Worm (Caenorhabditis elegans) whole organism, young adult: ENCODE data around the gene nstp-5.

Experiments
- B0336.3 ChIP-seq: fragments of 200-800 bp; sonication (Bioruptor generic); IDR thresholded peaks from 2 replicates; pipeline ENCODE4 v1.3.6; 2022; ENCODE audit warnings: missing genetic modification characterization, missing compliant biosample characterization
- F22D6.2 ChIP-seq: sonication (generic microtip); optimal IDR thresholded peaks from 2 replicates; lab custom pipeline; 2016; ENCODE audit warnings: mild to moderate bottlenecking, missing genetic modification characterization, missing compliant biosample characterization
- F23B12.7 ChIP-seq: sonication (generic microtip); optimal IDR thresholded peaks from 2 replicates; lab custom pipeline; 2017; ENCODE audit warnings: missing genetic modification characterization, mild to moderate bottlenecking, missing compliant biosample characterization, antibody characterized with exemption, moderate library complexity; ENCODE audit not compliant: insufficient read depth
- F37B4.10 ChIP-seq: fragments of 200-800 bp; sonication (Bioruptor generic); IDR thresholded peaks from 2 replicates; pipeline ENCODE4 v1.3.6; 2022; ENCODE audit warnings: missing genetic modification characterization, missing compliant biosample characterization
- F39B2.1 ChIP-seq: fragments of 200-800 bp; sonication (Bioruptor generic); IDR thresholded peaks from 2 replicates; pipeline ENCODE4 v1.3.6; 2022; ENCODE audit warnings: missing genetic modification reagents, missing genetic modification characterization, missing compliant biosample characterization
- F55B11.4 ChIP-seq: sonication (generic microtip); optimal IDR thresholded peaks from 2 replicates; lab custom pipeline; 2016; ENCODE audit warnings: missing compliant biosample characterization, missing genetic modification characterization, borderline replicate concordance; ENCODE audit not compliant: insufficient read depth
- K11D2.4 ChIP-seq: fragments of 200-800 bp; sonication (Bioruptor generic); IDR thresholded peaks from 2 replicates; pipeline ENCODE4 v1.3.6; 2022; ENCODE audit warnings: missing genetic modification reagents, missing genetic modification characterization, missing compliant biosample characterization
- Y95B8A.8 ChIP-seq: fragments of 200-800 bp; sonication (Bioruptor generic); IDR thresholded peaks from 2 replicates; pipeline ENCODE4 v1.3.6; 2022; ENCODE audit warnings: missing genetic modification reagents, missing genetic modification characterization, missing compliant biosample characterization
- ZK185.1 ChIP-seq: sonication (generic microtip); optimal IDR thresholded peaks from 2 replicates; lab custom pipeline; 2016; ENCODE audit warnings: mild to moderate bottlenecking, missing genetic modification characterization, missing compliant biosample characterization; ENCODE audit not compliant: poor library complexity, severe bottlenecking
- ama-1 ChIP-seq, 3 experiments: fragments of 150-350 bp in 1 of 3; sonication (generic microtip) in 2 of 3; optimal IDR thresholded peaks; 2 replicates each; lab custom pipeline; 2014 to 2018; ENCODE audit warnings: missing biosample characterization in 2 of 3, missing genetic modification characterization in 2 of 3, missing genetic modification reagents in 2 of 3
- aptf-3 ChIP-seq: fragments of 200-800 bp; sonication (Bioruptor generic); IDR thresholded peaks from 2 replicates; pipeline ENCODE4 v1.3.6; 2022; ENCODE audit warnings: missing genetic modification characterization, missing compliant biosample characterization
- atf-7 ChIP-seq: sonication (generic microtip); optimal IDR thresholded peaks from 2 replicates; lab custom pipeline; 2017; ENCODE audit warnings: mild to moderate bottlenecking, missing genetic modification characterization, missing compliant biosample characterization
- attf-5 ChIP-seq: fragments of 200-800 bp; sonication (Bioruptor generic); optimal IDR thresholded peaks from 2 replicates; lab custom pipeline; 2018; ENCODE audit warnings: mild to moderate bottlenecking, missing genetic modification characterization, missing compliant biosample characterization
- bed-2 ChIP-seq: fragments of 200-800 bp; sonication (Bioruptor generic); IDR thresholded peaks from 2 replicates; pipeline ENCODE4 v1.3.6; 2022; ENCODE audit warnings: missing genetic modification reagents, missing genetic modification characterization, missing compliant biosample characterization
- cebp-1 ChIP-seq, 2 experiments: fragments of 200-800 bp in 1 of 2; sonication (Bioruptor generic) in 1 of 2; sonication (generic microtip) in 1 of 2; IDR thresholded peaks in 1 of 2; optimal IDR thresholded peaks in 1 of 2; 2 replicates each; pipeline versions ENCODE4 v1.3.6 to Lab custom; 2017 to 2022; ENCODE audit warnings: missing compliant biosample characterization in 2 of 2, missing genetic modification characterization in 2 of 2, mild to moderate bottlenecking in 1 of 2, missing genetic modification reagents in 1 of 2, moderate library complexity in 1 of 2
- ceh-79 ChIP-seq: sonication (generic microtip); optimal IDR thresholded peaks from 2 replicates; lab custom pipeline; 2017; ENCODE audit warnings: mild to moderate bottlenecking, missing genetic modification characterization, missing compliant biosample characterization
- chd-7 ChIP-seq: sonication (generic microtip); optimal IDR thresholded peaks from 2 replicates; lab custom pipeline; 2016; ENCODE audit warnings: mild to moderate bottlenecking, missing genetic modification characterization, moderate library complexity, missing compliant biosample characterization
- die-1 ChIP-seq: sonication (generic microtip); optimal IDR thresholded peaks from 2 replicates; lab custom pipeline; 2016; ENCODE audit warnings: missing genotype, mild to moderate bottlenecking, missing genetic modification characterization, missing compliant biosample characterization
- egl-18 ChIP-seq: fragments of 200-800 bp; sonication (Bioruptor generic); IDR thresholded peaks from 2 replicates; pipeline ENCODE4 v1.3.6; 2022; ENCODE audit warnings: missing genetic modification reagents, missing genetic modification characterization, missing compliant biosample characterization
- egl-44 ChIP-seq: fragments of 200-800 bp; sonication (Bioruptor generic); IDR thresholded peaks from 2 replicates; pipeline ENCODE4 v1.3.6; 2022; ENCODE audit warnings: missing genetic modification reagents, missing genetic modification characterization, missing compliant biosample characterization
- ets-4 ChIP-seq: fragments of 200-800 bp; sonication (Bioruptor generic); optimal IDR thresholded peaks from 2 replicates; lab custom pipeline; 2018; ENCODE audit warnings: mild to moderate bottlenecking, missing genetic modification characterization, missing compliant biosample characterization
- hrde-1 ChIP-seq: sonication (generic microtip); optimal IDR thresholded peaks from 2 replicates; lab custom pipeline; 2016; ENCODE audit warnings: missing genetic modification characterization, mild to moderate bottlenecking, missing compliant biosample characterization, moderate library complexity, missing genotype, missing genetic modification reagents, borderline replicate concordance
- let-526 ChIP-seq: fragments of 200-800 bp; sonication (Bioruptor generic); IDR thresholded peaks from 2 replicates; pipeline ENCODE4 v1.3.6; 2022; ENCODE audit warnings: missing genetic modification reagents, missing genetic modification characterization, missing compliant biosample characterization
- let-607 ChIP-seq, 2 experiments: fragments of 200-800 bp in 1 of 2; sonication (Bioruptor generic) in 1 of 2; sonication (generic microtip) in 1 of 2; optimal IDR thresholded peaks; 2 replicates each; lab custom pipeline; 2016 to 2018; ENCODE audit warnings: mild to moderate bottlenecking in 2 of 2, missing compliant biosample characterization in 2 of 2, missing genetic modification characterization in 2 of 2, moderate library complexity in 2 of 2, missing genotype in 1 of 2
- lin-26 ChIP-seq: fragments of 200-800 bp; sonication (Bioruptor generic); IDR thresholded peaks from 2 replicates; pipeline ENCODE4 v1.3.6; 2022; ENCODE audit warnings: missing genetic modification reagents, missing genetic modification characterization, missing compliant biosample characterization
- lin-40 ChIP-seq: sonication (generic microtip); optimal IDR thresholded peaks from 2 replicates; lab custom pipeline; 2016; ENCODE audit warnings: missing genetic modification characterization, mild to moderate bottlenecking, missing compliant biosample characterization, missing genotype, missing genetic modification reagents
- lin-54 ChIP-seq: fragments of 200-800 bp; sonication (Bioruptor generic); optimal IDR thresholded peaks from 2 replicates; lab custom pipeline; 2018; ENCODE audit warnings: mild to moderate bottlenecking, missing genetic modification characterization, missing compliant biosample characterization
- madf-10 ChIP-seq: sonication (generic microtip); optimal IDR thresholded peaks from 2 replicates; lab custom pipeline; 2016; ENCODE audit warnings: mild to moderate bottlenecking, missing genetic modification characterization, missing compliant biosample characterization
- mel-28 ChIP-seq: sonication (generic microtip); optimal IDR thresholded peaks from 2 replicates; lab custom pipeline; 2016; ENCODE audit warnings: borderline replicate concordance, mild to moderate bottlenecking, missing genetic modification characterization, missing compliant biosample characterization
- mes-4 ChIP-seq: sonication (generic microtip); optimal IDR thresholded peaks from 2 replicates; lab custom pipeline; 2016; ENCODE audit warnings: missing genotype, missing genetic modification characterization, missing compliant biosample characterization
- nfyb-1 ChIP-seq: fragments of 200-800 bp; sonication (Bioruptor generic); IDR thresholded peaks from 2 replicates; pipeline ENCODE4 v1.3.6; 2022; ENCODE audit warnings: missing genetic modification reagents, missing genetic modification characterization, missing compliant biosample characterization
- nhr-120 ChIP-seq: fragments of 200-800 bp; sonication (Bioruptor generic); IDR thresholded peaks from 2 replicates; pipeline ENCODE4 v1.3.6; 2022; ENCODE audit warnings: missing genetic modification characterization, missing compliant biosample characterization
- nhr-179 ChIP-seq: sonication (generic microtip); optimal IDR thresholded peaks from 2 replicates; lab custom pipeline; 2016; ENCODE audit warnings: mild to moderate bottlenecking, missing genetic modification characterization, missing compliant biosample characterization
- nhr-80 ChIP-seq: sonication (generic microtip); optimal IDR thresholded peaks from 2 replicates; lab custom pipeline; 2016; ENCODE audit warnings: missing genetic modification characterization, missing compliant biosample characterization
- pha-4 ChIP-seq: fragments of 150-350 bp; sonication (generic microtip); optimal IDR thresholded peaks from 2 replicates; lab custom pipeline; 2014; ENCODE audit warnings: missing biosample characterization, missing genetic modification reagents, missing genetic modification characterization
- rec-8 ChIP-seq, 2 experiments: sonication (generic microtip); optimal IDR thresholded peaks; 2 replicates each; lab custom pipeline; 2016; ENCODE audit warnings: mild to moderate bottlenecking in 2 of 2, missing genetic modification characterization in 2 of 2, missing genetic modification reagents in 2 of 2, missing genotype in 2 of 2, missing biosample characterization in 1 of 2, missing compliant biosample characterization in 1 of 2, moderate library complexity in 1 of 2
- snpc-4 ChIP-seq, 5 experiments: fragments of 150-350 bp in 1 of 5; sonication (generic microtip) in 4 of 5; optimal IDR thresholded peaks; 2 replicates each; lab custom pipeline; 2014 to 2018; ENCODE audit warnings: missing genetic modification characterization in 5 of 5, missing biosample characterization in 3 of 5, antibody characterized with exemption in 2 of 5, mild to moderate bottlenecking in 2 of 5, missing compliant biosample characterization in 2 of 5, missing genotype in 2 of 5, moderate library complexity in 2 of 5, missing genetic modification reagents in 1 of 5
- somi-1 ChIP-seq: fragments of 200-800 bp; sonication (Bioruptor generic); optimal IDR thresholded peaks from 2 replicates; lab custom pipeline; 2018; ENCODE audit warnings: mild to moderate bottlenecking, missing genetic modification characterization, missing compliant biosample characterization
- tbp1 ChIP-seq: fragments of 200-800 bp; sonication (Bioruptor generic); optimal IDR thresholded peaks from 2 replicates; lab custom pipeline; 2018; ENCODE audit warnings: mild to moderate bottlenecking, missing genetic modification characterization, missing compliant biosample characterization
- tlf-1 ChIP-seq: fragments of 200-800 bp; sonication (Bioruptor generic); optimal IDR thresholded peaks from 2 replicates; lab custom pipeline; 2018; ENCODE audit warnings: mild to moderate bottlenecking, missing genetic modification characterization, missing compliant biosample characterization
- unc-130 ChIP-seq: sonication (generic microtip); optimal IDR thresholded peaks from 2 replicates; lab custom pipeline; 2016; ENCODE audit warnings: missing genetic modification reagents, missing genetic modification characterization, missing compliant biosample characterization
- unc-62 ChIP-seq: fragments of 150-350 bp; optimal IDR thresholded peaks from 2 replicates; lab custom pipeline; 2014; ENCODE audit warnings: missing biosample characterization, missing genetic modification reagents, missing genetic modification characterization
- zim-3 ChIP-seq: sonication (generic microtip); optimal IDR thresholded peaks from 2 replicates; lab custom pipeline; 2017; ENCODE audit warnings: mild to moderate bottlenecking, missing genetic modification characterization, moderate library complexity, missing compliant biosample characterization
- ztf-22 ChIP-seq: fragments of 200-800 bp; sonication (Bioruptor generic); optimal IDR thresholded peaks from 2 replicates; lab custom pipeline; 2018; ENCODE audit warnings: mild to moderate bottlenecking, missing genetic modification characterization, moderate library complexity, missing compliant biosample characterization
- ztf-6 ChIP-seq: fragments of 200-800 bp; sonication (Bioruptor generic); IDR thresholded peaks from 2 replicates; pipeline ENCODE4 v1.3.6; 2022; ENCODE audit warnings: missing genetic modification reagents, missing genetic modification characterization, missing compliant biosample characterization

nstp-5 gene

DNA sequence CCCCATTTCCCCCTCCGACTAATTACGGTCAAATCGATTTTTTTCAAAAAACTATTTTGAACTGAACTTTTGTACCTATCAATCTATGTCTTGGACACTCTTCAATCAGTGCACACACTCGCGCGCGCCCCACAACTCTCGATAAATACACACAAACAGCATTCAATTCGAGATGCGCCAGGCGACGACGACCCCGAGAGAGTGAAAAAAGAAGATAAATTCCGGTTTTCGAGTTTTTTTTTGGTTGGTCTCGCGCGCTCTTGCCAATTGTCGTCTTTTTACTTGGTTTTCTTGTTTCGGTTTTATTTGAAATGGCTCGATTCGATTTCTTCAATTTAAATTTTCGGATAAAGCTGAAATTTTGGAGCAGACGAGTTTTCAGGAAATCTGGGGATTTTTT is 15.0 kb upstream of the nstp-5 start (continued):
- TF ChIP-seq snpc-4 (GFP tag; optimal IDR thresholded peaks at IDR 0.05; lab: Kevin White, UChicago) (no peak), snpc-4 (tag; optimal IDR thresholded peaks at IDR 0.05; lab: Kevin White, UChicago) (peak in 1 of 4 experiments; percentile 4), madf-10 (tag; lab: Kevin White, UChicago) (no peak), unc-130 (GFP tag; lab: Kevin White, UChicago) (no peak), mes-4 (tag; lab: Kevin White, UChicago) (no peak), F55B11.4 (tag; lab: Kevin White, UChicago) (no peak), bed-2 (no peak), attf-5 (GFP tag; lab: Kevin White, UChicago) (no peak), zim-3 (no peak), K11D2.4 (GFP tag; lab: Robert Waterston, UW) (no peak), hrde-1 (tag; lab: Kevin White, UChicago) (no peak), ets-4 (no peak), let-526 (GFP tag; lab: Robert Waterston, UW) (no peak), F39B2.1 (GFP tag; lab: Robert Waterston, UW) (no peak), nfyb-1 (GFP tag; lab: Robert Waterston, UW) (peak; percentile 43; the same call in 1 of the 2 replicates), die-1 (peak; percentile 4), F37B4.10 (GFP tag; lab: Robert Waterston, UW) (no peak), somi-1 (GFP tag; lab: Kevin White, UChicago) (no peak), lin-26 (GFP tag; lab: Robert Waterston, UW) (no peak), lin-54 (GFP tag; lab: Kevin White, UChicago) (no peak), egl-18 (GFP tag; lab: Robert Waterston, UW) (no peak), rec-8 (tag; optimal IDR thresholded peaks at IDR 0.05; lab: Kevin White, UChicago) (no peak), mel-28 (tag; lab: Kevin White, UChicago) (no peak), ama-1 (optimal IDR thresholded peaks at IDR 0.05; lab: Kevin White, UChicago) (peak; percentile 28), ama-1 (GFP tag; optimal IDR thresholded peaks at IDR 0.05; lab: Kevin White, UChicago) (no peak), ztf-6 (GFP tag; lab: Robert Waterston, UW) (no peak), tlf-1 (GFP tag; lab: Kevin White, UChicago) (no peak), Y95B8A.8 (no peak), nhr-120 (no peak)

DNA sequence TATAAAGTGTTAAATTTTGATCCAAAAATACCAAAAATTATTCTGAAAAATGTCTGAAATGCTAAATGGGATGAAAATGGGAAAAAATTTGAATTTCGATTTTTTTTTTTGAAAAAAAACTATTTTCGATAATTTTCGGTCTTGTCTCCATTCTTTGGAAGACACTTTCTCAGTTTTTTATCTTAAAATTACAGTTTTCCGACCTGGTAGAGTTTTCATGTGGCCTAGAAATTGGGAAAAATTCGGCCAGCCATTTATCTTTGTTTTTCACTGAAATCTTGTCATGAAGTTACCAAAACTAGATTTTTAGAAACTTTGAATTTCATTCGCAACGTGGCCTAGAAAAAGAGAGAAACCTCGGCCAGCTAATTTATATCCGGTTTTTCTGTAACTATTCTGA is 14.5 kb upstream of the nstp-5 start:
- TF ChIP-seq ceh-79 (tag; lab: Kevin White, UChicago) (no peak), mel-28 (tag; lab: Kevin White, UChicago) (no peak), chd-7 (tag; lab: Kevin White, UChicago) (no peak), B0336.3 (no peak), aptf-3 (GFP tag; lab: Robert Waterston, UW) (no peak), F23B12.7 (tag; lab: Kevin White, UChicago) (no peak), nhr-179 (tag; lab: Kevin White, UChicago) (no peak)

DNA sequence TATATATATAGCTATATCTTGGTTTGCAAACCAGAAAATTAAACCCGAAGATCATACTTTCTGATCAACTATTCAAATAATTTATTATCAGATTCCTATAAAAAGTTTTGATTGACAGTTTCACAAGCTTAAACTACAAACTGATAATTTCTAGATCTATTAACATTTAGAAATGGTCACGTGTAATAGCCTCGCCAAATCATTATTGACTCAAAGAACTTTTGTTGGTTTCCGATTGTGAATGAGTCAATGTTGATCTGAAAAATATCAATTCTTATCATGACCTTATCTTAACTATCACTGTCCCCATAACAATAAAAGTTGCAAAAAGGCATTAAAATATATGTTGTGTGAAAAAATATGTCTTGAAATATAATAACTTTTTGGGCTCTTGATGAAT is 13.2 kb upstream of the nstp-5 start:
- TF ChIP-seq tbp1 (GFP tag; lab: Kevin White, UChicago) (peak; percentile 19), cebp-1 (GFP tag; IDR thresholded peaks at IDR 0.05; lab: Robert Waterston, UW) (no peak), cebp-1 (tag; optimal IDR thresholded peaks at IDR 0.05; lab: Kevin White, UChicago) (peak; percentile 22), atf-7 (tag; lab: Kevin White, UChicago) (peak; percentile 54), unc-62 (peak; percentile 82), nhr-80 (tag; lab: Kevin White, UChicago) (peak; percentile 93), F22D6.2 (tag; lab: Kevin White, UChicago) (peak; percentile 66), egl-44 (GFP tag; lab: Robert Waterston, UW) (no peak), madf-10 (tag; lab: Kevin White, UChicago) (peak; percentile 26), let-607 (tag; optimal IDR thresholded peaks at IDR 0.05; lab: Kevin White, UChicago) (peak; percentile 31 to 79), ztf-22 (GFP tag; lab: Kevin White, UChicago) (peak; percentile 72), lin-40 (peak; percentile 26), ZK185.1 (tag; lab: Kevin White, UChicago) (peak; percentile 23), pha-4 (tag; lab: Kevin White, UChicago) (peak; percentile 44), lin-26 (GFP tag; lab: Robert Waterston, UW) (no peak)
